Fruit fly (Drosophila melanogaster) whole organism, embryonic: ENCODE results near the gene CG15740.

ENCODE experiments used
- Atf6 ChIP-seq: fragments of 200-800 bp; sonication (Bioruptor generic); IDR thresholded peaks from 2 replicates; pipeline ENCODE4 v1.3.6; 2022; ENCODE audit warnings: missing biosample characterization, missing genetic modification characterization
- Awh ChIP-seq: fragments of 200-800 bp; sonication (Bioruptor generic); IDR thresholded peaks from 2 replicates; pipeline ENCODE4, ENCODE4 v1.3.6; 2022; ENCODE audit warnings: missing biosample characterization, missing genetic modification characterization
- CG10366 ChIP-seq: fragments of 200-800 bp; sonication (Bioruptor generic); IDR thresholded peaks from 2 replicates; pipeline ENCODE4 v1.3.6; 2022; ENCODE audit warnings: missing biosample characterization, missing genetic modification characterization
- CG10543 ChIP-seq: fragments of 200-800 bp; sonication (Bioruptor generic); optimal IDR thresholded peaks from 3 replicates; lab custom pipeline; 2017; ENCODE audit warnings: missing biosample characterization, mild to moderate bottlenecking, missing genetic modification characterization, moderate library complexity
- CG12071 ChIP-seq: fragments of 200-800 bp; sonication (Bioruptor generic); optimal IDR thresholded peaks from 3 replicates; lab custom pipeline; 2018; ENCODE audit warnings: missing biosample characterization, mild to moderate bottlenecking, missing genetic modification characterization
- CG12219 ChIP-seq: fragments of 200-800 bp; sonication (Bioruptor generic); optimal IDR thresholded peaks from 3 replicates; lab custom pipeline; 2018; ENCODE audit warnings: missing biosample characterization, mild to moderate bottlenecking, missing genetic modification characterization
- CG13775 ChIP-seq: fragments of 200-800 bp; sonication (Bioruptor generic); optimal IDR thresholded peaks from 3 replicates; lab custom pipeline; 2017; ENCODE audit warnings: missing biosample characterization, mild to moderate bottlenecking, missing genetic modification characterization
- CG14050 ChIP-seq: fragments of 200-800 bp; sonication (Bioruptor generic); IDR thresholded peaks from 3 replicates; pipeline ENCODE4 v1.3.6; 2022; ENCODE audit warnings: missing biosample characterization, missing genetic modification characterization
- CG14667 ChIP-seq: fragments of 200-800 bp; sonication (Bioruptor generic); IDR thresholded peaks from 2 replicates; pipeline ENCODE4 v1.3.6; 2022; ENCODE audit warnings: missing biosample characterization, missing genetic modification characterization
- CG15514 ChIP-seq: fragments of 200-800 bp; sonication (Bioruptor generic); optimal IDR thresholded peaks from 3 replicates; lab custom pipeline; 2017; ENCODE audit warnings: missing biosample characterization, missing genetic modification characterization, mild to moderate bottlenecking, moderate library complexity, missing genetic modification reagents
- CG17359 ChIP-seq: fragments of 200-800 bp; sonication (Bioruptor generic); optimal IDR thresholded peaks from 3 replicates; lab custom pipeline; 2018; ENCODE audit warnings: missing biosample characterization, mild to moderate bottlenecking, missing genetic modification characterization, moderate library complexity
- CG17612 ChIP-seq: fragments of 200-800 bp; sonication (Bioruptor generic); IDR thresholded peaks from 2 replicates; pipeline ENCODE4 v1.3.6; 2022; ENCODE audit warnings: missing biosample characterization, missing genetic modification characterization
- CG30403 ChIP-seq: fragments of 200-800 bp; sonication (Bioruptor generic); optimal IDR thresholded peaks from 3 replicates; lab custom pipeline; 2016; ENCODE audit warnings: missing biosample characterization, missing genetic modification characterization
- CG32532 ChIP-seq: fragments of 200-800 bp; sonication (Bioruptor generic); IDR thresholded peaks from 2 replicates; pipeline ENCODE4 v1.3.6; 2022; ENCODE audit warnings: missing biosample characterization, missing genetic modification characterization
- CG3847 ChIP-seq: fragments of 200-800 bp; sonication (Bioruptor generic); IDR thresholded peaks from 2 replicates; pipeline ENCODE4 v1.3.6; 2022; ENCODE audit warnings: missing biosample characterization, missing genetic modification characterization
- CG4282 ChIP-seq: fragments of 200-800 bp; sonication (Bioruptor generic); optimal IDR thresholded peaks from 2 replicates; lab custom pipeline; 2016; ENCODE audit warnings: missing biosample characterization, missing genetic modification characterization
- CG6254 ChIP-seq: fragments of 200-800 bp; sonication (Bioruptor generic); optimal IDR thresholded peaks from 3 replicates; lab custom pipeline; 2017; ENCODE audit warnings: mild to moderate bottlenecking, missing biosample characterization, missing genetic modification reagents, missing genetic modification characterization
- CG6683 ChIP-seq: fragments of 200-800 bp; sonication (Bioruptor generic); optimal IDR thresholded peaks from 2 replicates; lab custom pipeline; 2017; ENCODE audit warnings: missing biosample characterization, mild to moderate bottlenecking, missing genetic modification characterization, missing genetic modification reagents
- CG7745 ChIP-seq: fragments of 200-800 bp; sonication (Bioruptor generic); optimal IDR thresholded peaks from 2 replicates; lab custom pipeline; 2018; ENCODE audit warnings: missing biosample characterization, mild to moderate bottlenecking, missing genetic modification characterization, moderate library complexity
- CG9932 ChIP-seq: fragments of 200-800 bp; sonication (Bioruptor generic); IDR thresholded peaks from 2 replicates; pipeline ENCODE4 v1.3.6; 2022; ENCODE audit warnings: missing biosample characterization, missing genetic modification characterization
- CkIIα-i1 ChIP-seq: fragments of 200-800 bp; sonication (Bioruptor generic); IDR thresholded peaks from 2 replicates; pipeline ENCODE4 v1.3.6; 2022; ENCODE audit warnings: missing biosample characterization, missing genetic modification characterization
- D19B ChIP-seq: fragments of 200-800 bp; sonication (Bioruptor generic); optimal IDR thresholded peaks from 2 replicates; lab custom pipeline; 2017; ENCODE audit warnings: missing biosample characterization, mild to moderate bottlenecking, missing genetic modification characterization
- Dbx ChIP-seq: fragments of 200-800 bp; sonication (Bioruptor generic); IDR thresholded peaks from 3 replicates; pipeline ENCODE4 v1.3.6; 2022; ENCODE audit warnings: missing biosample characterization, missing genetic modification characterization
- Dref ChIP-seq: fragments of 200-800 bp; sonication (Bioruptor generic); IDR thresholded peaks from 2 replicates; pipeline ENCODE4 v1.3.6; 2022; ENCODE audit warnings: missing biosample characterization, missing genetic modification characterization
- Ets65A ChIP-seq: fragments of 200-800 bp; sonication (Bioruptor generic); peaks from one replicate; lab custom pipeline; 2016; ENCODE audit warnings: missing biosample characterization, missing genetic modification characterization
- HLH3B ChIP-seq: fragments of 200-800 bp; sonication (Bioruptor generic); IDR thresholded peaks from 2 replicates; pipeline ENCODE4 v1.3.6; 2022; ENCODE audit warnings: missing biosample characterization, missing genetic modification characterization
- MBD-R2 ChIP-seq: fragments of 200-800 bp; sonication (Bioruptor generic); IDR thresholded peaks from 2 replicates; pipeline ENCODE4 v1.3.6; 2022; ENCODE audit warnings: missing biosample characterization, missing genetic modification characterization
- Neu2 ChIP-seq: fragments of 200-800 bp; sonication (Bioruptor generic); optimal IDR thresholded peaks from 3 replicates; lab custom pipeline; 2016; ENCODE audit warnings: missing biosample characterization, missing genetic modification characterization, borderline replicate concordance
- Oaz ChIP-seq: fragments of 200-800 bp; sonication (Bioruptor generic); IDR thresholded peaks from 2 replicates; pipeline ENCODE4 v1.3.6; 2022; ENCODE audit warnings: missing biosample characterization, missing genetic modification characterization
- Sry-β ChIP-seq: fragments of 200-800 bp; sonication (Bioruptor generic); optimal IDR thresholded peaks from 2 replicates; lab custom pipeline; 2018; ENCODE audit warnings: missing biosample characterization, mild to moderate bottlenecking, missing genetic modification characterization, moderate library complexity
- Ssrp ChIP-seq: fragments of 200-800 bp; sonication (Bioruptor generic); optimal IDR thresholded peaks from 2 replicates; lab custom pipeline; 2018; ENCODE audit warnings: missing biosample characterization, mild to moderate bottlenecking, missing genetic modification characterization, moderate library complexity
- aop ChIP-seq: fragments of 200-800 bp; sonication (Bioruptor generic); IDR thresholded peaks from 2 replicates; pipeline ENCODE4 v1.3.6; 2022; ENCODE audit warnings: missing biosample characterization, missing genetic modification characterization
- ara ChIP-seq: fragments of 200-800 bp; sonication (Bioruptor generic); IDR thresholded peaks from 2 replicates; pipeline ENCODE4 v1.3.6; 2022; ENCODE audit warnings: missing biosample characterization, missing genetic modification characterization
- chn ChIP-seq: fragments of 200-800 bp; sonication (Bioruptor generic); optimal IDR thresholded peaks from 2 replicates; lab custom pipeline; 2016; ENCODE audit warnings: missing biosample characterization, missing genetic modification characterization
- corto ChIP-seq: fragments of 200-800 bp; sonication (Bioruptor generic); optimal IDR thresholded peaks from 2 replicates; lab custom pipeline; 2016; ENCODE audit warnings: missing biosample characterization, mild to moderate bottlenecking, missing genetic modification characterization, moderate library complexity
- crp ChIP-seq, 2 experiments: fragments of 200-800 bp; sonication (Bioruptor generic); optimal IDR thresholded peaks; 2 replicates in 1 of 2; 3 replicates in 1 of 2; lab custom pipeline; 2017; ENCODE audit warnings: missing biosample characterization in 2 of 2, missing genetic modification characterization in 2 of 2, mild to moderate bottlenecking in 1 of 2, moderate library complexity in 1 of 2
- cwo ChIP-seq: fragments of 200-800 bp; sonication (Bioruptor generic); optimal IDR thresholded peaks from 3 replicates; lab custom pipeline; 2017; ENCODE audit warnings: missing biosample characterization, missing genetic modification characterization, mild to moderate bottlenecking, moderate library complexity, missing genetic modification reagents
- dysf ChIP-seq: fragments of 200-800 bp; sonication (Bioruptor generic); IDR thresholded peaks from 3 replicates; pipeline ENCODE4 v1.3.6; 2022; ENCODE audit warnings: missing biosample characterization, missing genetic modification characterization
- ewg ChIP-seq: fragments of 200-800 bp; sonication (Bioruptor generic); optimal IDR thresholded peaks from 3 replicates; lab custom pipeline; 2017; ENCODE audit warnings: mild to moderate bottlenecking, missing biosample characterization, missing genetic modification reagents, missing genetic modification characterization
- exex ChIP-seq: fragments of 200-800 bp; sonication (Bioruptor generic); optimal IDR thresholded peaks from 4 replicates; lab custom pipeline; 2018; ENCODE audit warnings: missing biosample characterization, mild to moderate bottlenecking, missing genetic modification characterization, moderate library complexity
- fd3F ChIP-seq: fragments of 200-800 bp; sonication (Bioruptor generic); optimal IDR thresholded peaks from 2 replicates; lab custom pipeline; 2018; ENCODE audit warnings: missing biosample characterization, mild to moderate bottlenecking, missing genetic modification characterization, moderate library complexity
- grn ChIP-seq: fragments of 200-800 bp; sonication (Bioruptor generic); optimal IDR thresholded peaks from 3 replicates; lab custom pipeline; 2017; ENCODE audit warnings: missing biosample characterization, missing genetic modification characterization
- ind ChIP-seq: fragments of 200-800 bp; sonication (Bioruptor generic); optimal IDR thresholded peaks from 3 replicates; lab custom pipeline; 2016; ENCODE audit warnings: missing biosample characterization, missing genetic modification characterization
- jigr1 ChIP-seq: fragments of 200-800 bp; sonication (Bioruptor generic); IDR thresholded peaks from 3 replicates; pipeline ENCODE4 v1.3.6; 2022; ENCODE audit warnings: missing biosample characterization, missing genetic modification characterization
- nerfin-1 ChIP-seq: fragments of 200-800 bp; sonication (Bioruptor generic); optimal IDR thresholded peaks from 3 replicates; lab custom pipeline; 2019; ENCODE audit warnings: missing biosample characterization, mild to moderate bottlenecking, missing genetic modification characterization, moderate library complexity
- sens-2 ChIP-seq: fragments of 200-800 bp; sonication (Bioruptor generic); IDR thresholded peaks from 2 replicates; pipeline ENCODE4 v1.3.6; 2022; ENCODE audit warnings: missing biosample characterization, missing genetic modification characterization
- so ChIP-seq: fragments of 200-800 bp; sonication (Bioruptor generic); IDR thresholded peaks from 3 replicates; pipeline ENCODE4 v1.3.6; 2022; ENCODE audit warnings: missing biosample characterization, missing genetic modification characterization
- tna ChIP-seq: fragments of 200-800 bp; sonication (Bioruptor generic); IDR thresholded peaks from 2 replicates; pipeline ENCODE4 v1.3.6; 2022; ENCODE audit warnings: missing biosample characterization, missing genetic modification characterization; ENCODE audit not compliant: partially characterized antibody
- ttk ChIP-seq: fragments of 200-800 bp; sonication (Bioruptor generic); IDR thresholded peaks from 2 replicates; pipeline ENCODE4 v2.1.2; 2022; ENCODE audit warnings: missing biosample characterization, missing genetic modification characterization
- vvl ChIP-seq: fragments of 200-800 bp; sonication (Bioruptor generic); IDR thresholded peaks from 2 replicates; pipeline ENCODE4 v1.3.6; 2022; ENCODE audit warnings: missing biosample characterization, missing genetic modification characterization
- zen ChIP-seq: fragments of 200-800 bp; sonication (Bioruptor generic); optimal IDR thresholded peaks from 3 replicates; lab custom pipeline; 2018; ENCODE audit warnings: missing biosample characterization, mild to moderate bottlenecking, missing genetic modification characterization, moderate library complexity

The CG15740 gene

dm6 chrX:11885356-11885755 is 39.5 kb upstream of the CG15740 start (continued):
- TF ChIP-seq cwo (GFP tag; lab: Kevin White, UChicago) (peak; percentile 46), Atf6 (peak; percentile 59; the same call in 1 of the 2 replicates), dysf (GFP tag; lab: Robert Waterston, UW) (peak; percentile 60; the same call in 2 of the 3 replicates), crp (GFP tag; optimal IDR thresholded peaks at IDR 0.05; lab: Kevin White, UChicago) (no peak), vvl (GFP tag; lab: Robert Waterston, UW) (peak; percentile 52; the same call in 1 of the 2 replicates), Neu2 (GFP tag; lab: Kevin White, UChicago) (no peak), exex (peak; percentile 26), CkIIα-i1 (no peak), Sry-β (GFP tag; lab: Kevin White, UChicago) (no peak), Dbx (GFP tag; lab: Robert Waterston, UW) (peak; percentile 44; the same call in 1 of the 3 replicates), CG13775 (peak; percentile 26), sens-2 (GFP tag; lab: Robert Waterston, UW) (no peak), nerfin-1 (peak; percentile 0), so (GFP tag; lab: Robert Waterston, UW) (no peak), ara (GFP tag; lab: Robert Waterston, UW) (no peak), CG17612 (GFP tag; lab: Robert Waterston, UW) (no peak), MBD-R2 (GFP tag; lab: Robert Waterston, UW) (peak; percentile 23; the same call in 1 of the 2 replicates), ind (GFP tag; lab: Kevin White, UChicago) (peak; percentile 29), CG10543 (peak; percentile 76), CG7745 (tag; lab: Kevin White, UChicago) (no peak), CG14667 (GFP tag; lab: Robert Waterston, UW) (no peak), jigr1 (GFP tag; lab: Robert Waterston, UW) (no peak), Awh (GFP tag; lab: Robert Waterston, UW) (0 out of 2 replicates have a peak, but pooled peaks have one; percentile 16), CG12071 (GFP tag; lab: Kevin White, UChicago) (no peak), CG30403 (GFP tag; lab: Kevin White, UChicago) (peak; percentile 38), Oaz (GFP tag; lab: Robert Waterston, UW) (0 out of 2 replicates have a peak, but pooled peaks have one; percentile 10), ewg (GFP tag; lab: Kevin White, UChicago) (peak; percentile 6), corto (no peak), CG3847 (GFP tag; lab: Robert Waterston, UW) (peak; percentile 48), CG6254 (GFP tag; lab: Kevin White, UChicago) (no peak), D19B (GFP tag; lab: Kevin White, UChicago) (peak; percentile 27), fd3F (peak; percentile 48), Ssrp (tag; lab: Kevin White, UChicago) (peak; percentile 3), grn (GFP tag; lab: Kevin White, UChicago) (no peak), CG4282 (GFP tag; lab: Kevin White, UChicago) (peak; percentile 16), CG14050 (GFP tag; lab: Robert Waterston, UW) (no peak), Ets65A (no peak), CG10366 (GFP tag; lab: Robert Waterston, UW) (peak; percentile 32; the same call in 1 of the 2 replicates), zen (tag; lab: Kevin White, UChicago) (no peak), CG12219 (GFP tag; lab: Kevin White, UChicago) (peak; percentile 19), CG6683 (peak; percentile 5), CG32532 (peak; percentile 49; the same call in 1 of the 2 replicates), CG9932 (GFP tag; lab: Robert Waterston, UW) (peak; percentile 58), Dref (GFP tag; lab: Robert Waterston, UW) (no peak), CG15514 (GFP tag; lab: Kevin White, UChicago) (peak; percentile 45), ttk (GFP tag; lab: Robert Waterston, UW) (no peak), tna (GFP tag; lab: Robert Waterston, UW) (0 out of 2 replicates have a peak, but pooled peaks have one; percentile 25), chn (no peak), aop (no peak), HLH3B (peak; percentile 10; the same call in 1 of the 2 replicates), CG17359 (tag; lab: Kevin White, UChicago) (peak; percentile 37)
